Worm (Caenorhabditis elegans) whole organism, early embryonic: Measurements from ENCODE around the gene Y60A9A.1.

Experiments used
- B0310.2 ChIP-seq: sonication (generic microtip); optimal IDR thresholded peaks from 2 replicates; lab custom pipeline; 2016; ENCODE audit warnings: mild to moderate bottlenecking, missing genetic modification characterization, missing compliant biosample characterization
- F13C5.2 ChIP-seq: sonication (generic microtip); optimal IDR thresholded peaks from 2 replicates; lab custom pipeline; 2017; ENCODE audit warnings: mild to moderate bottlenecking, missing genetic modification characterization, inconsistent platforms, missing compliant biosample characterization
- aly-1 ChIP-seq: sonication (generic microtip); optimal IDR thresholded peaks from 2 replicates; lab custom pipeline; 2016; ENCODE audit warnings: missing genetic modification characterization, missing compliant biosample characterization
- ama-1 ChIP-seq: fragments of 150-350 bp; optimal IDR thresholded peaks from 2 replicates; lab custom pipeline; 2014
- ceh-13 ChIP-seq: fragments of 200-800 bp; sonication (Bioruptor generic); optimal IDR thresholded peaks from 2 replicates; lab custom pipeline; 2018; ENCODE audit warnings: mild to moderate bottlenecking, missing genetic modification characterization, missing compliant biosample characterization
- ceh-36 ChIP-seq: sonication (generic microtip); optimal IDR thresholded peaks from 2 replicates; lab custom pipeline; 2016; ENCODE audit warnings: missing genetic modification characterization, inconsistent platforms, missing compliant biosample characterization
- ets-7 ChIP-seq: sonication (generic microtip); optimal IDR thresholded peaks from 2 replicates; lab custom pipeline; 2016; ENCODE audit warnings: missing genotype, missing genetic modification characterization, missing compliant biosample characterization
- flt-1 ChIP-seq: fragments of 200-800 bp; sonication (Bioruptor generic); IDR thresholded peaks from 2 replicates; pipeline ENCODE4 v1.3.6; 2022; ENCODE audit warnings: missing genetic modification characterization, missing compliant biosample characterization
- hmbx-1 ChIP-seq: sonication (generic microtip); optimal IDR thresholded peaks from 2 replicates; lab custom pipeline; 2016; ENCODE audit warnings: mild to moderate bottlenecking, missing genetic modification characterization, missing compliant biosample characterization
- hmg-4 ChIP-seq: fragments of 200-800 bp; sonication (Bioruptor generic); optimal IDR thresholded peaks from 2 replicates; lab custom pipeline; 2018; ENCODE audit warnings: mild to moderate bottlenecking, missing genetic modification characterization, missing compliant biosample characterization
- hnd-1 ChIP-seq: sonication (generic microtip); optimal IDR thresholded peaks from 2 replicates; lab custom pipeline; 2016; ENCODE audit warnings: missing genetic modification characterization, missing compliant biosample characterization
- pes-1 ChIP-seq: fragments of 200-800 bp; sonication (Bioruptor generic); IDR thresholded peaks from 2 replicates; pipeline ENCODE4 v1.3.6; 2022; ENCODE audit warnings: missing genetic modification reagents, missing genetic modification characterization, missing compliant biosample characterization
- scrt-1 ChIP-seq: fragments of 200-800 bp; sonication (Bioruptor generic); IDR thresholded peaks from 2 replicates; pipeline ENCODE4 v1.3.6; 2022; ENCODE audit warnings: missing genetic modification characterization, missing compliant biosample characterization
- sea-1 ChIP-seq: fragments of 200-800 bp; sonication (Bioruptor generic); conservative IDR thresholded peaks from 2 replicates; pipeline ENCODE4 v1.3.6; 2022; ENCODE audit warnings: missing genetic modification characterization, missing compliant biosample characterization
- tbx-11 ChIP-seq: fragments of 200-800 bp; sonication (Bioruptor generic); IDR thresholded peaks from 2 replicates; pipeline ENCODE4 v1.3.6; 2022; ENCODE audit warnings: missing genetic modification characterization, missing compliant biosample characterization
- tbx-37 ChIP-seq: fragments of 200-800 bp; sonication (Bioruptor generic); conservative IDR thresholded peaks from 2 replicates; pipeline ENCODE4 v1.3.6; 2022; ENCODE audit warnings: missing genetic modification reagents, missing genetic modification characterization, missing compliant biosample characterization
- tra-4 ChIP-seq: sonication (generic microtip); optimal IDR thresholded peaks from 2 replicates; lab custom pipeline; 2017; ENCODE audit warnings: missing genetic modification characterization, missing compliant biosample characterization

The Y60A9A.1 gene

ce11 chrX:14405817-14406216 is 28.7 kb upstream of the Y60A9A.1 start, which contains the start of gene frpr-17:
Gene frpr-17 (plus strand): TSS chrX:14406117.
- no peak for TF ChIP-seq hmbx-1
- TF ChIP-seq tbx-37 (GFP tag; lab: Robert Waterston, UW): no peak

- TF ChIP-seq sea-1 (GFP tag; lab: Robert Waterston, UW) (no peak), F13C5.2 (tag; lab: Kevin White, UChicago) (no peak), aly-1 (tag; lab: Kevin White, UChicago) (no peak), tra-4 (tag; lab: Kevin White, UChicago) (no peak), B0310.2 (tag; lab: Kevin White, UChicago) (no peak), hmbx-1 (no peak), tbx-11 (GFP tag; lab: Robert Waterston, UW) (no peak), flt-1 (GFP tag; lab: Robert Waterston, UW) (no peak), hmg-4 (no peak), ets-7 (tag; lab: Kevin White, UChicago) (no peak), scrt-1 (GFP tag; lab: Robert Waterston, UW) (no peak), ama-1 (no peak), ceh-13 (GFP tag; lab: Kevin White, UChicago) (no peak), pes-1 (GFP tag; lab: Robert Waterston, UW) (no peak), hnd-1 (tag; lab: Kevin White, UChicago) (no peak), tbx-37 (GFP tag; lab: Robert Waterston, UW) (no peak), ceh-36 (no peak)
These were observed 24.2 kb upstream of the Y60A9A.1 start for ce11 chrX:14401230-14401629.

ce11 chrX:14399035-14399434 is 22.0 kb upstream of the Y60A9A.1 start:
- no peak for TF ChIP-seq hmbx-1
- no peak for TF ChIP-seq tbx-37 (GFP tag; lab: Robert Waterston, UW)
- no peak for TF ChIP-seq sea-1 (GFP tag; lab: Robert Waterston, UW)
- TF ChIP-seq B0310.2 (tag; lab: Kevin White, UChicago): no peak
- no peak for TF ChIP-seq ceh-13 (GFP tag; lab: Kevin White, UChicago)
- no peak for TF ChIP-seq tbx-11 (GFP tag; lab: Robert Waterston, UW)
- TF ChIP-seq hnd-1 (tag; lab: Kevin White, UChicago): no peak
- TF ChIP-seq tra-4 (tag; lab: Kevin White, UChicago): no peak
- TF ChIP-seq pes-1 (GFP tag; lab: Robert Waterston, UW): no peak
- TF ChIP-seq hmg-4: no peak
- TF ChIP-seq flt-1 (GFP tag; lab: Robert Waterston, UW): no peak
- no peak for TF ChIP-seq aly-1 (tag; lab: Kevin White, UChicago)
- no peak for TF ChIP-seq scrt-1 (GFP tag; lab: Robert Waterston, UW)
- no peak for TF ChIP-seq ets-7 (tag; lab: Kevin White, UChicago)
- no peak for TF ChIP-seq F13C5.2 (tag; lab: Kevin White, UChicago)
- TF ChIP-seq ceh-36: no peak
- TF ChIP-seq ama-1: no peak

ce11 chrX:14395267-14395666 is 18.2 kb upstream of the Y60A9A.1 start, which contains the start of gene Y60A9.1:
Gene Y60A9.1 (minus strand): TSS chrX:14395367.
- TF ChIP-seq hmbx-1 (no peak), ceh-13 (GFP tag; lab: Kevin White, UChicago) (no peak), pes-1 (GFP tag; lab: Robert Waterston, UW) (no peak), ceh-36 (no peak), tbx-37 (GFP tag; lab: Robert Waterston, UW) (no peak), tra-4 (tag; lab: Kevin White, UChicago) (no peak)

ce11 chrX:14387752-14388151 is 10.7 kb upstream of the Y60A9A.1 start:
- TF ChIP-seq tbx-37 (GFP tag; lab: Robert Waterston, UW): peak; percentile 52; the same call in 1 of the 2 replicates
- TF ChIP-seq sea-1 (GFP tag; lab: Robert Waterston, UW): 0 out of 2 replicates have a peak, but pooled peaks have one; percentile 22

ce11 chrX:14386670-14387069 is 9.6 kb upstream of the Y60A9A.1 start:
- peak; percentile 42; the same call in 1 of the 2 replicates for TF ChIP-seq tbx-37 (GFP tag; lab: Robert Waterston, UW)

DNA sequence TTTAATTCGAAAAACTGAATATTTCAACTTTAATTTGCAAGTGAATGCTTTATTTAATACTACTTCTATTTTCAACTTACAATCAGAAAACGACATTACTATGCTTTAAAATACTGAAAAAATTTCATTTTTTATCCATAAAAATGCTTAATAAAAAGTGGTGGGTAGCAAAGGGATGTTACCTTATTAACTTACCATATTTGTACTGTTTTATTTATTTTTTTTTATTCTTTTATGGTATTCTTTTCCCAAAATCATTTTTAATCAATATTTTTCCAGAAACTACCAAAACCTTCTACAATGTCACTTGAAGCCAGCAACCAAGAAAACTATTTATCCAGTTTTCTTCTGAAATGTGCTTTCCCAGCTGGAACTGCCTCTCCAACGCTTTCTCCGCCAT is 5.9 kb upstream of the Y60A9A.1 start, which contains the start of gene Y60A9.3:
TSS of gene Y60A9.3 (plus strand) at position 301 of the 400 bp plus-strand sequence.
- TF ChIP-seq B0310.2 (tag; lab: Kevin White, UChicago) (no peak), F13C5.2 (tag; lab: Kevin White, UChicago) (no peak), ets-7 (tag; lab: Kevin White, UChicago) (no peak), flt-1 (GFP tag; lab: Robert Waterston, UW) (no peak), tbx-11 (GFP tag; lab: Robert Waterston, UW) (no peak), hnd-1 (tag; lab: Kevin White, UChicago) (no peak), ceh-36 (no peak), ama-1 (no peak), aly-1 (tag; lab: Kevin White, UChicago) (no peak), ceh-13 (GFP tag; lab: Kevin White, UChicago) (no peak), hmg-4 (no peak), sea-1 (GFP tag; lab: Robert Waterston, UW) (no peak), tra-4 (tag; lab: Kevin White, UChicago) (no peak), pes-1 (GFP tag; lab: Robert Waterston, UW) (no peak), hmbx-1 (no peak), scrt-1 (GFP tag; lab: Robert Waterston, UW) (no peak)

DNA sequence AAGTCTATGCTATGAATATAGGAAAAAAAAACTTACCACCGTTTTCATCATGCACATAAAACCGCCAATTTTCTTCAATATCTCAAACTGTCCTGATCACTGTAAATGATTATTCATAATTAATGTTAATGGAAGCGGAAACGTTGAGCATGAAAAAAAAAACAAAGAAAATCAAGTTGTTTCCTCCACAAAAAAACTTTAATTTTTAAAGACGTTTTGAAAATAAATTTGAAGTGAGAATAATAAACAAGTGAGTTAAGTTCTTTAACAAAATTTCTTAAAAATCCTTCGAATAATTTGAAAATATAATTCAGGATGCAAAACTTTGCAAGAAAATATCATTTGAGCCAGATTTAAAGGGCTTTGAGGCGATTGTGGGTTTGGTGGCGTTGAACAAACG is 6.8 kb downstream of the Y60A9A.1 start, which contains the start of gene irk-3:
TSS of gene irk-3 (minus strand) at position 101 of the 400 bp plus-strand sequence.
- TF ChIP-seq tra-4 (tag; lab: Kevin White, UChicago) (no peak), tbx-37 (GFP tag; lab: Robert Waterston, UW) (no peak), ceh-36 (no peak), B0310.2 (tag; lab: Kevin White, UChicago) (no peak), ceh-13 (GFP tag; lab: Kevin White, UChicago) (no peak), ama-1 (no peak), aly-1 (tag; lab: Kevin White, UChicago) (no peak), hmbx-1 (no peak), ets-7 (tag; lab: Kevin White, UChicago) (no peak), sea-1 (GFP tag; lab: Robert Waterston, UW) (no peak), scrt-1 (GFP tag; lab: Robert Waterston, UW) (no peak), pes-1 (GFP tag; lab: Robert Waterston, UW) (no peak), hnd-1 (tag; lab: Kevin White, UChicago) (no peak), hmg-4 (no peak)
